Worm (Caenorhabditis elegans) whole organism, L4 larva: ENCODE results near the gene Y39G8B.10.

ENCODE experiments used
- D1046.2 ChIP-seq: fragments of 200-800 bp; sonication (Bioruptor generic); IDR thresholded peaks from 2 replicates; pipeline ENCODE4 v1.3.6; 2022; ENCODE audit warnings: missing genetic modification characterization, missing compliant biosample characterization
- T26A8.4 ChIP-seq: fragments of 200-800 bp; sonication (Bioruptor generic); IDR thresholded peaks from 2 replicates; pipeline ENCODE4 v1.3.6; 2022; ENCODE audit warnings: missing genetic modification characterization, missing compliant biosample characterization
- Y75B8A.6 ChIP-seq: fragments of 200-800 bp; sonication (Bioruptor generic); IDR thresholded peaks from 2 replicates; pipeline ENCODE4 v1.3.6; 2022; ENCODE audit warnings: missing genetic modification reagents, missing genetic modification characterization, missing compliant biosample characterization
- ZK337.2 ChIP-seq: fragments of 200-800 bp; sonication (Bioruptor generic); IDR thresholded peaks from 2 replicates; pipeline ENCODE4 v1.3.6; 2022; ENCODE audit warnings: missing genetic modification reagents, missing genetic modification characterization, missing compliant biosample characterization
- ZK546.5 ChIP-seq, 2 experiments: sonication (generic microtip); optimal IDR thresholded peaks; 2 replicates each; lab custom pipeline; 2017; ENCODE audit warnings: missing biosample characterization in 2 of 2, missing genetic modification characterization in 2 of 2
- aha-1 ChIP-seq: fragments of 150-350 bp; peaks from one replicate; lab custom pipeline; 2014; ENCODE audit warnings: missing biosample characterization, missing genetic modification characterization
- ama-1 ChIP-seq: fragments of 150-350 bp; optimal IDR thresholded peaks from 2 replicates; lab custom pipeline; 2014; ENCODE audit warnings: inconsistent platforms, mixed read lengths
- ceh-82 ChIP-seq: sonication (generic microtip); optimal IDR thresholded peaks from 2 replicates; lab custom pipeline; 2017; ENCODE audit warnings: missing biosample characterization, missing genetic modification characterization
- daf-12 ChIP-seq: fragments of 150-350 bp; optimal IDR thresholded peaks from 2 replicates; lab custom pipeline; 2014; ENCODE audit warnings: missing biosample characterization, missing genetic modification reagents, missing genetic modification characterization
- daf-16 ChIP-seq, 3 experiments: sonication (generic microtip); optimal IDR thresholded peaks; 2 replicates each; lab custom pipeline; 2016 to 2017; ENCODE audit warnings: missing genetic modification characterization in 3 of 3, missing genetic modification reagents in 3 of 3, mild to moderate bottlenecking in 2 of 3, missing compliant biosample characterization in 2 of 3, missing biosample characterization in 1 of 3, moderate library complexity in 1 of 3
- dmd-6 ChIP-seq: fragments of 200-800 bp; sonication (Bioruptor generic); IDR thresholded peaks from 2 replicates; pipeline ENCODE4 v1.3.6; 2022; ENCODE audit warnings: missing genetic modification reagents, missing genetic modification characterization, missing compliant biosample characterization
- dpl-1 ChIP-seq: fragments of 150-350 bp; optimal IDR thresholded peaks from 2 replicates; lab custom pipeline; 2014; ENCODE audit warnings: missing biosample characterization, missing genetic modification reagents, missing genetic modification characterization
- dve-1 ChIP-seq: sonication (generic microtip); optimal IDR thresholded peaks from 2 replicates; lab custom pipeline; 2017; ENCODE audit warnings: antibody characterized with exemption, mild to moderate bottlenecking, missing genetic modification characterization, missing compliant biosample characterization; ENCODE audit not compliant: insufficient read depth
- fkh-10 ChIP-seq: fragments of 150-350 bp; optimal IDR thresholded peaks from 2 replicates; lab custom pipeline; 2014; ENCODE audit warnings: missing biosample characterization, missing genetic modification reagents, missing genetic modification characterization
- hlh-30 ChIP-seq: sonication (generic microtip); optimal IDR thresholded peaks from 2 replicates; lab custom pipeline; 2017; ENCODE audit warnings: antibody characterized with exemption, mild to moderate bottlenecking, missing genetic modification characterization, missing compliant biosample characterization; ENCODE audit not compliant: insufficient read depth
- jun-1 ChIP-seq: fragments of 150-350 bp; optimal IDR thresholded peaks from 2 replicates; lab custom pipeline; 2014; ENCODE audit warnings: missing biosample characterization, missing genetic modification reagents, missing genetic modification characterization
- lim-7 ChIP-seq: fragments of 200-800 bp; sonication (Bioruptor generic); IDR thresholded peaks from 2 replicates; pipeline ENCODE4 v1.3.6; 2022; ENCODE audit warnings: missing genetic modification characterization, missing compliant biosample characterization
- lin-13 ChIP-seq: fragments of 150-350 bp; optimal IDR thresholded peaks from 2 replicates; lab custom pipeline; 2014; ENCODE audit warnings: missing biosample characterization, missing genetic modification reagents, missing genetic modification characterization
- lin-29 ChIP-seq: fragments of 200-800 bp; sonication (Bioruptor generic); IDR thresholded peaks from 2 replicates; pipeline ENCODE4 v1.3.6; 2022; ENCODE audit warnings: missing genetic modification reagents, missing genetic modification characterization, missing compliant biosample characterization
- lin-38 ChIP-seq: fragments of 200-800 bp; sonication (Bioruptor generic); IDR thresholded peaks from 2 replicates; pipeline ENCODE4 v1.3.6; 2022; ENCODE audit warnings: missing genetic modification reagents, missing genetic modification characterization, missing compliant biosample characterization
- lir-3 ChIP-seq: sonication (generic microtip); optimal IDR thresholded peaks from 2 replicates; lab custom pipeline; 2016; ENCODE audit warnings: mild to moderate bottlenecking, missing genetic modification characterization, missing compliant biosample characterization
- lsy-2 ChIP-seq, 2 experiments: fragments of 150-350 bp in 1 of 2; sonication (generic microtip) in 1 of 2; optimal IDR thresholded peaks; 2 replicates each; lab custom pipeline; 2014 to 2017; ENCODE audit warnings: missing biosample characterization in 2 of 2, missing genetic modification characterization in 2 of 2
- madf-5 ChIP-seq, 2 experiments: fragments of 200-800 bp; sonication (Bioruptor generic); IDR thresholded peaks; 2 replicates each; pipeline ENCODE4 v1.3.6; 2022; ENCODE audit warnings: missing compliant biosample characterization in 2 of 2, missing genetic modification characterization in 2 of 2
- madf-9 ChIP-seq: fragments of 200-800 bp; sonication (Bioruptor generic); conservative IDR thresholded peaks from 2 replicates; pipeline ENCODE4 v1.3.6; 2022; ENCODE audit warnings: missing genetic modification reagents, missing genetic modification characterization, missing compliant biosample characterization
- mdl-1 ChIP-seq, 2 experiments: fragments of 150-350 bp in 1 of 2; sonication (generic microtip) in 1 of 2; optimal IDR thresholded peaks; 2 replicates each; lab custom pipeline; 2014 to 2017; ENCODE audit warnings: missing biosample characterization in 2 of 2, missing genetic modification characterization in 2 of 2
- mep-1 ChIP-seq: fragments of 150-350 bp; sonication (generic microtip); optimal IDR thresholded peaks from 3 replicates; lab custom pipeline; 2014; ENCODE audit warnings: missing biosample characterization, missing genetic modification characterization
- mes-2 ChIP-seq: sonication (generic microtip); optimal IDR thresholded peaks from 2 replicates; lab custom pipeline; 2016; ENCODE audit warnings: missing genotype, mild to moderate bottlenecking, missing genetic modification characterization, missing compliant biosample characterization; ENCODE audit not compliant: poor library complexity, severe bottlenecking
- nhr-11 ChIP-seq: fragments of 150-350 bp; optimal IDR thresholded peaks from 2 replicates; lab custom pipeline; 2014; ENCODE audit warnings: missing biosample characterization, missing genetic modification characterization
- nhr-111 ChIP-seq: fragments of 200-800 bp; sonication (Bioruptor generic); optimal IDR thresholded peaks from 2 replicates; lab custom pipeline; 2018; ENCODE audit warnings: mild to moderate bottlenecking, missing genetic modification characterization, missing compliant biosample characterization
- nhr-28 ChIP-seq: fragments of 150-350 bp; optimal IDR thresholded peaks from 2 replicates; lab custom pipeline; 2014; ENCODE audit warnings: missing biosample characterization, missing genetic modification characterization
- nhr-76 ChIP-seq: fragments of 150-350 bp; optimal IDR thresholded peaks from 2 replicates; lab custom pipeline; 2014; ENCODE audit warnings: missing biosample characterization, missing genetic modification characterization
- nhr-77 ChIP-seq: fragments of 150-350 bp; optimal IDR thresholded peaks from 2 replicates; lab custom pipeline; 2014; ENCODE audit warnings: missing biosample characterization, missing genetic modification characterization
- pha-4 ChIP-seq, 2 experiments: fragments of 150-350 bp in 1 of 2; fragments of 200-800 bp in 1 of 2; sonication (Bioruptor generic) in 1 of 2; IDR thresholded peaks in 1 of 2; optimal IDR thresholded peaks in 1 of 2; 2 replicates each; pipeline versions ENCODE4 v1.3.6 to Lab custom; 2014 to 2022; ENCODE audit warnings: missing genetic modification characterization in 2 of 2, missing genetic modification reagents in 2 of 2, missing biosample characterization in 1 of 2, missing compliant biosample characterization in 1 of 2
- php-3 ChIP-seq: fragments of 200-800 bp; sonication (Bioruptor generic); IDR thresholded peaks from 2 replicates; pipeline ENCODE4 v1.3.6; 2022; ENCODE audit warnings: missing genetic modification reagents, missing genetic modification characterization, missing compliant biosample characterization
- pqm-1 ChIP-seq: sonication (generic microtip); optimal IDR thresholded peaks from 2 replicates; lab custom pipeline; 2017; ENCODE audit warnings: missing biosample characterization, missing genetic modification characterization
- sdz-12 ChIP-seq: fragments of 200-800 bp; sonication (Bioruptor generic); optimal IDR thresholded peaks from 2 replicates; lab custom pipeline; 2018; ENCODE audit warnings: mild to moderate bottlenecking, missing genetic modification characterization, missing compliant biosample characterization
- snpc-4 ChIP-seq: fragments of 150-350 bp; optimal IDR thresholded peaks from 2 replicates; lab custom pipeline; 2014; ENCODE audit warnings: missing biosample characterization, missing genetic modification characterization
- unc-130 ChIP-seq: sonication (generic microtip); optimal IDR thresholded peaks from 2 replicates; lab custom pipeline; 2016; ENCODE audit warnings: missing genetic modification reagents, missing genetic modification characterization, missing compliant biosample characterization
- unc-62 ChIP-seq, 3 experiments: fragments of 150-350 bp in 1 of 3; sonication (generic microtip); optimal IDR thresholded peaks in 2 of 3; peaks in 1 of 3; 1 replicate in 1 of 3; 2 replicates in 2 of 3; lab custom pipeline; 2014 to 2017; ENCODE audit warnings: missing biosample characterization in 3 of 3, missing genetic modification characterization in 3 of 3, missing genetic modification reagents in 3 of 3, missing genotype in 1 of 3
- zag-1 ChIP-seq: fragments of 150-350 bp; optimal IDR thresholded peaks from 2 replicates; lab custom pipeline; 2014; ENCODE audit warnings: missing biosample characterization, missing genetic modification characterization
- zfp-2 ChIP-seq: sonication (generic microtip); optimal IDR thresholded peaks from 2 replicates; lab custom pipeline; 2016; ENCODE audit warnings: mild to moderate bottlenecking, missing genetic modification characterization, missing compliant biosample characterization
- zfp-3 ChIP-seq: fragments of 200-800 bp; sonication (Bioruptor generic); conservative IDR thresholded peaks from 2 replicates; pipeline ENCODE4 v1.3.6; 2022; ENCODE audit warnings: missing genetic modification reagents, missing genetic modification characterization, missing compliant biosample characterization
- zip-11 ChIP-seq: fragments of 200-800 bp; sonication (Bioruptor generic); IDR thresholded peaks from 2 replicates; pipeline ENCODE4 v1.3.6; 2022; ENCODE audit warnings: missing genetic modification characterization, missing compliant biosample characterization
- ztf-7 ChIP-seq: fragments of 150-350 bp; optimal IDR thresholded peaks from 2 replicates; lab custom pipeline; 2014; ENCODE audit warnings: missing biosample characterization, missing genetic modification characterization

Y39G8B.10 gene

ce11 chrII:13979833-13980513 lies 2.9 kb downstream of the Y39G8B.10 start, which contains the start of gene sre-48:
sre-48 (minus strand) TSS chrII:13979883.
- TF ChIP-seq unc-62 (GFP tag; optimal IDR thresholded peaks at IDR 0.05 in 1 of 2; lab: Kevin White, UChicago) (peak in 1 of 2 experiments; percentile 22), unc-62 (tag; optimal IDR thresholded peaks at IDR 0.05; lab: Kevin White, UChicago) (no peak), dve-1 (peak; percentile 61), daf-16 (GFP tag; optimal IDR thresholded peaks at IDR 0.05; lab: Kevin White, UChicago) (no peak), daf-16 (tag; optimal IDR thresholded peaks at IDR 0.05; lab: Kevin White, UChicago) (peak; percentile 76), zag-1 (no peak), daf-12 (no peak), madf-9 (GFP tag; lab: Robert Waterston, UW) (no peak), Y75B8A.6 (GFP tag; lab: Robert Waterston, UW) (no peak), nhr-77 (tag; lab: Kevin White, UChicago) (peak; percentile 48), pqm-1 (peak; percentile 51), snpc-4 (tag; lab: Kevin White, UChicago) (no peak), hlh-30 (tag; lab: Kevin White, UChicago) (peak; percentile 43), aha-1 (peak; percentile 35), nhr-28 (tag; lab: Kevin White, UChicago) (peak; percentile 40), zip-11 (GFP tag; lab: Robert Waterston, UW) (no peak), dmd-6 (GFP tag; lab: Robert Waterston, UW) (0 out of 2 replicates have a peak, but pooled peaks have one; percentile 17)

- TF ChIP-seq ZK337.2 (GFP tag; lab: Robert Waterston, UW) (no peak), ceh-82 (tag; lab: Kevin White, UChicago) (no peak), zfp-3 (no peak), lim-7 (GFP tag; lab: Robert Waterston, UW) (no peak), mep-1 (tag; lab: Kevin White, UChicago) (no peak), lsy-2 (tag; optimal IDR thresholded peaks at IDR 0.05; lab: Kevin White, UChicago) (no peak), mdl-1 (tag; optimal IDR thresholded peaks at IDR 0.05; lab: Kevin White, UChicago) (no peak), ZK546.5 (tag; optimal IDR thresholded peaks at IDR 0.05; lab: Kevin White, UChicago) (no peak), aha-1 (no peak), ama-1 (no peak), ztf-7 (tag; lab: Kevin White, UChicago) (no peak), lin-38 (GFP tag; lab: Robert Waterston, UW) (no peak), zag-1 (no peak), unc-130 (GFP tag; lab: Kevin White, UChicago) (no peak), php-3 (GFP tag; lab: Robert Waterston, UW) (no peak), madf-5 (GFP tag; IDR thresholded peaks at IDR 0.05; lab: Robert Waterston, UW) (no peak), lir-3 (no peak), T26A8.4 (GFP tag; lab: Robert Waterston, UW) (no peak)
Measured at ce11 chrII:13977701-13978100, 5.2 kb downstream of the Y39G8B.10 start.

- TF ChIP-seq unc-62 (GFP tag; optimal IDR thresholded peaks at IDR 0.05 in 1 of 2; lab: Kevin White, UChicago) (peak in 1 of 2 experiments; percentile 97), unc-62 (tag; optimal IDR thresholded peaks at IDR 0.05; lab: Kevin White, UChicago) (no peak), dpl-1 (GFP tag; lab: Kevin White, UChicago) (peak; percentile 85), mes-2 (peak; percentile 90), nhr-111 (GFP tag; lab: Kevin White, UChicago) (no peak), sdz-12 (no peak), php-3 (GFP tag; lab: Robert Waterston, UW) (no peak), aha-1 (peak; percentile 98), mep-1 (tag; lab: Kevin White, UChicago) (peak; percentile 90), pha-4 (GFP tag; IDR thresholded peaks at IDR 0.05; lab: Robert Waterston, UW) (no peak), pha-4 (tag; optimal IDR thresholded peaks at IDR 0.05; lab: Kevin White, UChicago) (peak; percentile 4), fkh-10 (GFP tag; lab: Kevin White, UChicago) (peak; percentile 59), nhr-11 (peak; percentile 72), nhr-28 (tag; lab: Kevin White, UChicago) (peak; percentile 70), dve-1 (peak; percentile 89), pqm-1 (no peak), nhr-76 (tag; lab: Kevin White, UChicago) (no peak), lin-13 (GFP tag; lab: Kevin White, UChicago) (peak; percentile 86), madf-5 (GFP tag; IDR thresholded peaks at IDR 0.05; lab: Robert Waterston, UW) (no peak), D1046.2 (0 out of 2 replicates have a peak, but pooled peaks have one; percentile 40), jun-1 (tag; lab: Kevin White, UChicago) (peak; percentile 66), zfp-2 (tag; lab: Kevin White, UChicago) (peak; percentile 14), dmd-6 (GFP tag; lab: Robert Waterston, UW) (peak; percentile 72), madf-9 (GFP tag; lab: Robert Waterston, UW) (peak; percentile 57; the same call in 1 of the 2 replicates), lin-29 (GFP tag; lab: Robert Waterston, UW) (peak; percentile 37; the same call in 1 of the 2 replicates)
Measured at ce11 chrII:13976161-13976560, 6.8 kb downstream of the Y39G8B.10 start, which contains the start of gene Y39G8B.2. Y39G8B.2 (minus strand) TSS chrII:13976221.
